Worm (Caenorhabditis elegans): Measurements from ENCODE around the gene M151.1.

ce11 chrII:3617512-3617911 lies 23.8 kb upstream of the M151.1 start, which contains the start of gene F40E12.1:
- TF ChIP-seq R02D3.7 (tag; optimal IDR thresholded peaks at IDR 0.05) (no peak), snpc-4 (tag; optimal IDR thresholded peaks at IDR 0.05) (no peak), lin-39 (tag; optimal IDR thresholded peaks at IDR 0.05) (no peak), lsy-2 (tag; optimal IDR thresholded peaks at IDR 0.05) (no peak), ceh-82 (tag; optimal IDR thresholded peaks at IDR 0.05) (no peak), nhr-237 (tag; optimal IDR thresholded peaks at IDR 0.05) (no peak), lin-13 (GFP tag; optimal IDR thresholded peaks at IDR 0.05) (no peak), aly-2 (tag; optimal IDR thresholded peaks at IDR 0.05) (no peak), nhr-12 (tag; optimal IDR thresholded peaks at IDR 0.05) (no peak), unc-39 (tag; optimal IDR thresholded peaks at IDR 0.05) (no peak), elt-3 (tag; optimal IDR thresholded peaks at IDR 0.05) (no peak), nhr-129 (tag; optimal IDR thresholded peaks at IDR 0.05) (no peak), ama-1 (optimal IDR thresholded peaks at IDR 0.05) (no peak)
